Fruit fly (Drosophila melanogaster): ENCODE data around the gene dj-1beta.

DNA sequence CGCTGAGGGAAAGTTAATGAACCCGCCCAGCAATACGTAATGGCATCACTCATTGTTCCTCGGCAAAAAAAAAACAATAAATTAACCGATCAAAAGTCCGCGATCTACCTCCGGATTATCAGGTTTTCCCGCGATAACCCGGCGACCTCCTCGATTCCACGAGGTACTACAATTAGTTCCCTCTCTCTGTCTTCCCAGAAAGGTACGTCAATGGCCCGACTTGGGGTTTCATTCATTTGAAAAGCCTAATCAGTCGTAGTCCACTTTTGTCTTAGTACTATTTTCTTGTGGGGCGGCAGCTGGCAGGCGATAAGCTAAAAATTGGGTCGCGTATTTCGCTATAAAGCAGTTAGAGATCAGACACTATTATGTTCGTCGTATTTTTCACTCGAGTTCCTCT is 27.7 kb upstream of the dj-1beta start:
- TF ChIP-seq CG9948 (tag; optimal IDR thresholded peaks at IDR 0.05) (no peak), CG32121 (GFP tag; IDR thresholded peaks at IDR 0.05) (no peak), CG8159 (tag; optimal IDR thresholded peaks at IDR 0.05) (no peak), CG17806 (tag; optimal IDR thresholded peaks at IDR 0.05) (no peak), rn (GFP tag; IDR thresholded peaks at IDR 0.05) (no peak), gl (tag; optimal IDR thresholded peaks at IDR 0.05) (no peak), CG4496 (GFP tag; IDR thresholded peaks at IDR 0.05) (no peak), CG14655 (GFP tag; optimal IDR thresholded peaks at IDR 0.05) (no peak), Pif1B (GFP tag; optimal IDR thresholded peaks at IDR 0.05) (no peak)
